Fruit fly (Drosophila melanogaster) whole organism, embryonic: ENCODE results near the gene Tpr2.

Experiments used
- BEAF-32 ChIP-seq: fragments of 200-800 bp; sonication (Bioruptor generic); optimal IDR thresholded peaks from 3 replicates; lab custom pipeline; 2017; ENCODE audit warnings: missing biosample characterization, missing genetic modification characterization, mild to moderate bottlenecking, moderate library complexity, missing genetic modification reagents
- Bgb ChIP-seq: fragments of 200-800 bp; sonication (Bioruptor generic); IDR thresholded peaks from 2 replicates; pipeline ENCODE4 v1.3.6; 2022; ENCODE audit warnings: missing biosample characterization, missing genetic modification characterization; ENCODE audit not compliant: partially characterized antibody
- Bteb2 ChIP-seq: fragments of 200-800 bp; sonication (Bioruptor generic); optimal IDR thresholded peaks from 2 replicates; lab custom pipeline; 2016; ENCODE audit warnings: missing biosample characterization, missing genetic modification characterization
- CG1024 ChIP-seq: fragments of 200-800 bp; sonication (Bioruptor generic); IDR thresholded peaks from 2 replicates; pipeline ENCODE4 v1.3.6; 2022; ENCODE audit warnings: missing biosample characterization, missing genetic modification characterization
- CG11696 ChIP-seq: fragments of 200-800 bp; sonication (Bioruptor generic); IDR thresholded peaks from 2 replicates; pipeline ENCODE4 v1.3.6; 2022; ENCODE audit warnings: missing biosample characterization, missing genetic modification characterization
- CG12391 ChIP-seq: fragments of 200-800 bp; sonication (Bioruptor generic); optimal IDR thresholded peaks from 3 replicates; lab custom pipeline; 2018; ENCODE audit warnings: missing biosample characterization, mild to moderate bottlenecking, missing genetic modification characterization, moderate library complexity
- CG12659 ChIP-seq: fragments of 200-800 bp; sonication (Bioruptor generic); optimal IDR thresholded peaks from 3 replicates; lab custom pipeline; 2017; ENCODE audit warnings: mild to moderate bottlenecking, missing biosample characterization, missing genetic modification reagents, missing genetic modification characterization
- CG13296 ChIP-seq: fragments of 200-800 bp; sonication (Bioruptor generic); optimal IDR thresholded peaks from 3 replicates; lab custom pipeline; 2018; ENCODE audit warnings: missing biosample characterization, mild to moderate bottlenecking, missing genetic modification characterization
- CG17359 ChIP-seq: fragments of 200-800 bp; sonication (Bioruptor generic); optimal IDR thresholded peaks from 3 replicates; lab custom pipeline; 2018; ENCODE audit warnings: missing biosample characterization, mild to moderate bottlenecking, missing genetic modification characterization, moderate library complexity
- CG17361 ChIP-seq: fragments of 200-800 bp; sonication (Bioruptor generic); IDR thresholded peaks from 3 replicates; pipeline ENCODE4 v1.3.6; 2022; ENCODE audit warnings: missing biosample characterization, missing genetic modification characterization
- CG2120 ChIP-seq: fragments of 200-800 bp; sonication (Bioruptor generic); optimal IDR thresholded peaks from 3 replicates; lab custom pipeline; 2016; ENCODE audit warnings: missing biosample characterization, missing genetic modification characterization
- CG30020 ChIP-seq: fragments of 200-800 bp; optimal IDR thresholded peaks from 2 replicates; lab custom pipeline; 2019; ENCODE audit warnings: missing biosample characterization, mild to moderate bottlenecking, missing genetic modification characterization, moderate library complexity
- CG31365 ChIP-seq: fragments of 200-800 bp; sonication (Bioruptor generic); optimal IDR thresholded peaks from 2 replicates; lab custom pipeline; 2018; ENCODE audit warnings: missing biosample characterization, mild to moderate bottlenecking, missing genetic modification characterization
- CG32767 ChIP-seq: fragments of 200-800 bp; sonication (Bioruptor generic); IDR thresholded peaks from 2 replicates; pipeline ENCODE4 v1.3.6; 2022; ENCODE audit warnings: missing biosample characterization, missing genetic modification characterization
- CG33213 ChIP-seq: fragments of 200-800 bp; sonication (Bioruptor generic); optimal IDR thresholded peaks from 3 replicates; lab custom pipeline; 2016; ENCODE audit warnings: missing biosample characterization, missing genetic modification characterization
- CG3847 ChIP-seq: fragments of 200-800 bp; sonication (Bioruptor generic); IDR thresholded peaks from 2 replicates; pipeline ENCODE4 v1.3.6; 2022; ENCODE audit warnings: missing biosample characterization, missing genetic modification characterization
- CG3995 ChIP-seq: fragments of 200-800 bp; sonication (Bioruptor generic); optimal IDR thresholded peaks from 3 replicates; lab custom pipeline; 2016; ENCODE audit warnings: missing biosample characterization, missing genetic modification characterization
- CG4424 ChIP-seq: fragments of 200-800 bp; sonication (Bioruptor generic); optimal IDR thresholded peaks from 3 replicates; lab custom pipeline; 2016; ENCODE audit warnings: missing biosample characterization, missing genetic modification characterization
- CG4820 ChIP-seq: fragments of 200-800 bp; sonication (Bioruptor generic); optimal IDR thresholded peaks from 3 replicates; lab custom pipeline; 2016; ENCODE audit warnings: missing biosample characterization, missing genetic modification characterization
- CG5953 ChIP-seq: fragments of 200-800 bp; sonication (Bioruptor generic); IDR thresholded peaks from 2 replicates; pipeline ENCODE4 v1.3.6; 2022; ENCODE audit warnings: missing biosample characterization, missing genetic modification characterization
- CG6654 ChIP-seq: fragments of 200-800 bp; sonication (Bioruptor generic); optimal IDR thresholded peaks from 2 replicates; lab custom pipeline; 2017; ENCODE audit warnings: missing biosample characterization, mild to moderate bottlenecking, missing genetic modification characterization
- CG7963 ChIP-seq: fragments of 200-800 bp; sonication (Bioruptor generic); IDR thresholded peaks from 3 replicates; pipeline ENCODE4 v1.3.6; 2022; ENCODE audit warnings: missing biosample characterization, missing genetic modification characterization; ENCODE audit not compliant: partially characterized antibody
- CG9215 ChIP-seq: fragments of 200-800 bp; sonication (Bioruptor generic); IDR thresholded peaks from 2 replicates; pipeline ENCODE4 v1.3.6; 2022; ENCODE audit warnings: missing biosample characterization, missing genetic modification characterization
- CG9932 ChIP-seq: fragments of 200-800 bp; sonication (Bioruptor generic); IDR thresholded peaks from 2 replicates; pipeline ENCODE4 v1.3.6; 2022; ENCODE audit warnings: missing biosample characterization, missing genetic modification characterization
- CoRest ChIP-seq: fragments of 200-800 bp; sonication (Bioruptor generic); optimal IDR thresholded peaks from 3 replicates; lab custom pipeline; 2018; ENCODE audit warnings: missing biosample characterization, mild to moderate bottlenecking, missing genetic modification characterization, moderate library complexity
- Gug ChIP-seq: fragments of 200-800 bp; sonication (Bioruptor generic); IDR thresholded peaks from 4 replicates; pipeline ENCODE4 v1.3.6; 2022; ENCODE audit warnings: missing biosample characterization, missing genetic modification characterization
- HLH54F ChIP-seq: fragments of 200-800 bp; sonication (Bioruptor generic); optimal IDR thresholded peaks from 3 replicates; lab custom pipeline; 2016; ENCODE audit warnings: missing biosample characterization, missing genetic modification characterization
- Hey ChIP-seq: fragments of 200-800 bp; sonication (Bioruptor generic); optimal IDR thresholded peaks from 3 replicates; lab custom pipeline; 2018; ENCODE audit warnings: missing biosample characterization, mild to moderate bottlenecking, missing genetic modification characterization
- HmgD ChIP-seq: fragments of 200-800 bp; sonication (Bioruptor generic); optimal IDR thresholded peaks from 3 replicates; lab custom pipeline; 2016; ENCODE audit warnings: missing biosample characterization, missing genetic modification characterization
- Hsf ChIP-seq: fragments of 200-800 bp; sonication (Bioruptor generic); optimal IDR thresholded peaks from 3 replicates; lab custom pipeline; 2016; ENCODE audit warnings: missing biosample characterization, missing genetic modification characterization
- Lhr ChIP-seq: fragments of 200-800 bp; sonication (Bioruptor generic); optimal IDR thresholded peaks from 3 replicates; lab custom pipeline; 2017; ENCODE audit warnings: mild to moderate bottlenecking, missing biosample characterization, missing genetic modification reagents, missing genetic modification characterization
- Med ChIP-seq: fragments of 200-800 bp; sonication (Bioruptor generic); peaks from one replicate; lab custom pipeline; 2016; ENCODE audit warnings: missing biosample characterization, missing genetic modification characterization, mild to moderate bottlenecking, inconsistent platforms, moderate library complexity
- Opbp ChIP-seq: fragments of 200-800 bp; sonication (Bioruptor generic); IDR thresholded peaks from 3 replicates; pipeline ENCODE4 v1.3.6; 2022; ENCODE audit warnings: missing biosample characterization, missing genetic modification characterization; ENCODE audit not compliant: partially characterized antibody
- Six4 ChIP-seq: fragments of 200-800 bp; sonication (Bioruptor generic); optimal IDR thresholded peaks from 2 replicates; lab custom pipeline; 2016; ENCODE audit warnings: missing biosample characterization, missing genetic modification characterization
- Xbp1 ChIP-seq: fragments of 200-800 bp; sonication (Bioruptor generic); optimal IDR thresholded peaks from 3 replicates; lab custom pipeline; 2016; ENCODE audit warnings: missing biosample characterization, mild to moderate bottlenecking, missing genetic modification characterization
- crp ChIP-seq, 2 experiments: fragments of 200-800 bp; sonication (Bioruptor generic); optimal IDR thresholded peaks; 2 replicates in 1 of 2; 3 replicates in 1 of 2; lab custom pipeline; 2017; ENCODE audit warnings: missing biosample characterization in 2 of 2, missing genetic modification characterization in 2 of 2, mild to moderate bottlenecking in 1 of 2, moderate library complexity in 1 of 2
- dpn ChIP-seq, 2 experiments: fragments of 200-800 bp; sonication (Bioruptor generic); optimal IDR thresholded peaks; 3 replicates each; lab custom pipeline; 2016; ENCODE audit warnings: missing biosample characterization in 2 of 2, missing genetic modification characterization in 2 of 2
- gem ChIP-seq: fragments of 200-800 bp; sonication (Bioruptor generic); optimal IDR thresholded peaks from 2 replicates; lab custom pipeline; 2019; ENCODE audit warnings: missing biosample characterization, mild to moderate bottlenecking, missing genetic modification characterization, moderate library complexity
- gro ChIP-seq: fragments of 200-800 bp; sonication (Bioruptor generic); optimal IDR thresholded peaks from 2 replicates; lab custom pipeline; 2016; ENCODE audit warnings: missing biosample characterization, missing genetic modification characterization
- hkb ChIP-seq, 2 experiments: fragments of 200-800 bp in 1 of 2; fragments of >200 bp in 1 of 2; sonication (Bioruptor generic) in 1 of 2; IDR thresholded peaks in 1 of 2; optimal IDR thresholded peaks in 1 of 2; 2 replicates each; pipeline versions ENCODE4 v1.3.6 to Lab custom; 2017 to 2022; ENCODE audit warnings: missing biosample characterization in 1 of 2, missing genetic modification characterization in 1 of 2
- nmo ChIP-seq: fragments of 200-800 bp; sonication (Bioruptor generic); optimal IDR thresholded peaks from 2 replicates; lab custom pipeline; 2018; ENCODE audit warnings: missing biosample characterization, mild to moderate bottlenecking, missing genetic modification characterization, moderate library complexity
- p53 ChIP-seq: fragments of 200-800 bp; sonication (Bioruptor generic); optimal IDR thresholded peaks from 2 replicates; lab custom pipeline; 2016; ENCODE audit warnings: missing biosample characterization, missing genetic modification characterization
- schlank ChIP-seq: fragments of 200-800 bp; sonication (Bioruptor generic); optimal IDR thresholded peaks from 2 replicates; lab custom pipeline; 2018; ENCODE audit warnings: missing biosample characterization, mild to moderate bottlenecking, missing genetic modification characterization
- sens ChIP-seq: fragments of 200-800 bp; sonication (Bioruptor generic); peaks from one replicate; lab custom pipeline; 2016; ENCODE audit warnings: missing biosample characterization, missing genetic modification characterization
- shn ChIP-seq: fragments of 200-800 bp; sonication (Bioruptor generic); optimal IDR thresholded peaks from 3 replicates; lab custom pipeline; 2016; ENCODE audit warnings: missing biosample characterization, missing genetic modification characterization
- unpg ChIP-seq: fragments of 200-800 bp; sonication (Bioruptor generic); optimal IDR thresholded peaks from 3 replicates; lab custom pipeline; 2018; ENCODE audit warnings: missing biosample characterization, mild to moderate bottlenecking, missing genetic modification characterization, moderate library complexity
- usp ChIP-seq: fragments of >200 bp; optimal IDR thresholded peaks from 2 replicates; lab custom pipeline; 2017; ENCODE audit warnings: missing biosample characterization, missing genetic modification characterization
- zen ChIP-seq: fragments of 200-800 bp; sonication (Bioruptor generic); optimal IDR thresholded peaks from 3 replicates; lab custom pipeline; 2018; ENCODE audit warnings: missing biosample characterization, mild to moderate bottlenecking, missing genetic modification characterization, moderate library complexity
- zfh2 ChIP-seq: fragments of 200-800 bp; sonication (Bioruptor generic); optimal IDR thresholded peaks from 2 replicates; lab custom pipeline; 2016; ENCODE audit warnings: missing biosample characterization, missing genetic modification characterization

Tpr2 gene

DNA sequence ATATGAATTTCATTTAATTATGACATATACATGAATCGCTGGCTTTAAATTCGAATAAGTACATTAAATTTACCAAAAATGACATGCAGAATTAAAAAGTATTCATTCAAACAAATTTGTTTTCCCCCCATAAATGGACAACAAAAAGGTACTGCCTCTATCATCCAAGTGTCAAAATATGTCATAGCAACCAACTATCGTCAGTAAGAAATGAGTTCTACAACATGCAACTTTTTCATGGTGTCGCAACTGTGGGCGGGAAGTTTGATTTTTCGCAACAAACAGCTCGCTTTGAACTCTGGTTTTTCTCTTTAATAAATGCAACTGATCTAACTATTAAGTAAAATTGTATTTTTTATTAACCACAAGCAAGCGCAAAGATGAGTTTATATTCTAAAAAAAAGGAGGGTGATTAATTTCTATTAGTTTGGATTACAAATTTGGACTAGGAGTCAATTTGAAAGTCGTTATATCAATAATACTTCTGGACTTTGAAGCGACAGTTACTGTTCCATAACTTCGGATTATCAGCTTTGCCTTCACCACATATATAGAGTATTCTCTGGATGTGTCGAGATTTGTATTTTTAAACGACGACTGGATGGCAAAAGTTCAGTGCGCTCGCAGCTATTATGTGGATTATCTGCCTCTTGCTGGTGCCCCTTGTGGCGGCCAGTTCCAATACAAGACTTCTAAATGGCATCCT lies 3.6 kb upstream of the Tpr2 start, which contains the start of gene Nepl8 (continued):
- peak; percentile 74 for TF ChIP-seq nmo (GFP tag; lab: Kevin White, UChicago)
- peak; percentile 58; the same call in 1 of the 3 replicates for TF ChIP-seq Opbp (GFP tag; lab: Robert Waterston, UW)
- TF ChIP-seq CG17359 (tag; lab: Kevin White, UChicago): peak; percentile 57
- no peak for TF ChIP-seq schlank (tag; lab: Kevin White, UChicago)
- no peak for TF ChIP-seq CG5953 (GFP tag; lab: Robert Waterston, UW)
- TF ChIP-seq Bgb (GFP tag; lab: Robert Waterston, UW): peak; percentile 59; the same call in 1 of the 2 replicates
- TF ChIP-seq zfh2 (GFP tag; lab: Kevin White, UChicago): peak; percentile 37
- TF ChIP-seq CG33213 (GFP tag; lab: Kevin White, UChicago): peak; percentile 63
- TF ChIP-seq CG13296 (GFP tag; lab: Kevin White, UChicago): no peak
- TF ChIP-seq Gug: peak; percentile 24; the same call in 1 of the 4 replicates
- 0 out of 2 replicates have a peak, but pooled peaks have one; percentile 29 for TF ChIP-seq CG1024 (GFP tag; lab: Robert Waterston, UW)
- TF ChIP-seq CG9215 (GFP tag; lab: Robert Waterston, UW): no peak
- TF ChIP-seq CG6654 (GFP tag; lab: Kevin White, UChicago): no peak
- TF ChIP-seq CG2120 (GFP tag; lab: Kevin White, UChicago): peak; percentile 50
- TF ChIP-seq HmgD (GFP tag; lab: Kevin White, UChicago): peak; percentile 92
- TF ChIP-seq CG32767: no peak
- peak; percentile 41 for TF ChIP-seq CG3847
- TF ChIP-seq crp (GFP tag; optimal IDR thresholded peaks at IDR 0.05; lab: Kevin White, UChicago): peak in 1 of 2 experiments; percentile 29
- TF ChIP-seq Med (GFP tag; lab: Kevin White, UChicago): peak; percentile 90
- TF ChIP-seq sens (GFP tag; lab: Kevin White, UChicago): peak; percentile 86
- 0 out of 3 replicates have a peak, but pooled peaks have one; percentile 11 for TF ChIP-seq CG17361 (GFP tag; lab: Robert Waterston, UW)
- peak; percentile 45 for TF ChIP-seq shn (GFP tag; lab: Kevin White, UChicago)
- peak; percentile 8 for TF ChIP-seq Bteb2 (GFP tag; lab: Kevin White, UChicago)
- TF ChIP-seq BEAF-32 (GFP tag; lab: Kevin White, UChicago): peak; percentile 51
- TF ChIP-seq Lhr (GFP tag; lab: Kevin White, UChicago): peak; percentile 90
- peak; percentile 6 for TF ChIP-seq unpg (GFP tag; lab: Kevin White, UChicago)
- TF ChIP-seq gem (tag; lab: Kevin White, UChicago): peak; percentile 4
- TF ChIP-seq CG4820 (GFP tag; lab: Kevin White, UChicago): peak; percentile 16
- TF ChIP-seq Xbp1 (GFP tag; lab: Kevin White, UChicago): peak; percentile 3
- peak; percentile 31 for TF ChIP-seq CG4424 (GFP tag; lab: Kevin White, UChicago)
- peak; percentile 44 to 52 for TF ChIP-seq dpn (GFP tag; optimal IDR thresholded peaks at IDR 0.05; lab: Kevin White, UChicago)
- TF ChIP-seq Six4: no peak
- TF ChIP-seq CG31365 (tag; lab: Kevin White, UChicago): no peak
- peak; percentile 54 for TF ChIP-seq CG3995 (GFP tag; lab: Kevin White, UChicago)
- TF ChIP-seq gro (GFP tag; lab: Kevin White, UChicago): peak; percentile 66
- peak; percentile 49 for TF ChIP-seq CG12659
- no peak for TF ChIP-seq CG30020
- TF ChIP-seq Hey (tag; lab: Kevin White, UChicago): no peak
- peak; percentile 75 for TF ChIP-seq p53
- TF ChIP-seq CG9932 (GFP tag; lab: Robert Waterston, UW): peak; percentile 49
- TF ChIP-seq Hsf (GFP tag; lab: Kevin White, UChicago): peak; percentile 35
- TF ChIP-seq zen (tag; lab: Kevin White, UChicago): peak; percentile 37
- peak; percentile 81 for TF ChIP-seq CoRest (tag; lab: Kevin White, UChicago)
- TF ChIP-seq usp: no peak
- TF ChIP-seq HLH54F (GFP tag; lab: Kevin White, UChicago): peak; percentile 45
- peak; percentile 47 for TF ChIP-seq CG12391
- TF ChIP-seq CG7963 (GFP tag; lab: Robert Waterston, UW): no peak
- no peak for TF ChIP-seq CG11696 (GFP tag; lab: Robert Waterston, UW)
- TF ChIP-seq hkb (optimal IDR thresholded peaks at IDR 0.05; lab: Kevin White, UChicago): no peak
- peak; percentile 41; the same call in 1 of the 2 replicates for TF ChIP-seq hkb (GFP tag; IDR thresholded peaks at IDR 0.05; lab: Robert Waterston, UW)
